Worm (Caenorhabditis elegans) whole organism, L4 larva: ENCODE results near the gene C50D2.6.

Experiments used
- D1046.2 ChIP-seq: fragments of 200-800 bp; sonication (Bioruptor generic); IDR thresholded peaks from 2 replicates; pipeline ENCODE4 v1.3.6; 2022; ENCODE audit warnings: missing genetic modification characterization, missing compliant biosample characterization
- F49E8.2 ChIP-seq: sonication (generic microtip); optimal IDR thresholded peaks from 2 replicates; lab custom pipeline; 2016; ENCODE audit warnings: missing compliant biosample characterization, mild to moderate bottlenecking, missing genetic modification characterization, borderline replicate concordance
- Y105C5A.15 ChIP-seq: fragments of 200-800 bp; sonication (Bioruptor generic); IDR thresholded peaks from 2 replicates; pipeline ENCODE4 v1.3.6; 2022; ENCODE audit warnings: missing genetic modification characterization, missing compliant biosample characterization
- Y48G9A.11 ChIP-seq: fragments of 200-800 bp; sonication (Bioruptor generic); IDR thresholded peaks from 2 replicates; pipeline ENCODE4 v1.3.6; 2022; ENCODE audit warnings: missing genetic modification reagents, missing genetic modification characterization, missing compliant biosample characterization
- ZK337.2 ChIP-seq: fragments of 200-800 bp; sonication (Bioruptor generic); IDR thresholded peaks from 2 replicates; pipeline ENCODE4 v1.3.6; 2022; ENCODE audit warnings: missing genetic modification reagents, missing genetic modification characterization, missing compliant biosample characterization
- aly-2 ChIP-seq: sonication (generic microtip); optimal IDR thresholded peaks from 2 replicates; lab custom pipeline; 2018; ENCODE audit warnings: missing biosample characterization, missing genetic modification characterization
- attf-4 ChIP-seq: sonication (generic microtip); optimal IDR thresholded peaks from 3 replicates; lab custom pipeline; 2017; ENCODE audit warnings: missing biosample characterization, missing genetic modification characterization
- ceh-32 ChIP-seq: sonication (generic microtip); optimal IDR thresholded peaks from 2 replicates; lab custom pipeline; 2016; ENCODE audit warnings: mild to moderate bottlenecking, missing genetic modification characterization, missing compliant biosample characterization; ENCODE audit not compliant: poor library complexity
- ceh-44 ChIP-seq: fragments of 200-800 bp; sonication (Bioruptor generic); IDR thresholded peaks from 2 replicates; pipeline ENCODE4 v1.3.6; 2022; ENCODE audit warnings: missing genetic modification reagents, missing genetic modification characterization, missing compliant biosample characterization
- ceh-62 ChIP-seq: sonication (generic microtip); optimal IDR thresholded peaks from 2 replicates; lab custom pipeline; 2017; ENCODE audit warnings: missing biosample characterization, missing genetic modification characterization
- ces-1 ChIP-seq: fragments of 150-350 bp; sonication (generic microtip); optimal IDR thresholded peaks from 4 replicates; lab custom pipeline; 2014; ENCODE audit warnings: missing biosample characterization, missing genetic modification reagents, missing genetic modification characterization
- ctbp-1 ChIP-seq: fragments of 200-800 bp; sonication (Bioruptor generic); IDR thresholded peaks from 2 replicates; pipeline ENCODE4 v1.3.6; 2022; ENCODE audit warnings: missing genetic modification reagents, missing genetic modification characterization, missing compliant biosample characterization
- daf-19 ChIP-seq: fragments of 200-800 bp; sonication (Bioruptor generic); conservative IDR thresholded peaks from 2 replicates; pipeline ENCODE4 v1.3.6; 2022; ENCODE audit warnings: missing genetic modification characterization, missing compliant biosample characterization
- daf-8 ChIP-seq: fragments of 200-800 bp; sonication (Bioruptor generic); IDR thresholded peaks from 2 replicates; pipeline ENCODE4 v1.3.6; 2022; ENCODE audit warnings: missing genetic modification characterization, missing compliant biosample characterization
- dmd-9 ChIP-seq: fragments of 200-800 bp; sonication (Bioruptor generic); IDR thresholded peaks from 2 replicates; pipeline ENCODE4 v1.3.6; 2022; ENCODE audit warnings: missing genetic modification reagents, missing genetic modification characterization, missing compliant biosample characterization
- dpl-1 ChIP-seq: fragments of 150-350 bp; optimal IDR thresholded peaks from 2 replicates; lab custom pipeline; 2014; ENCODE audit warnings: missing biosample characterization, missing genetic modification reagents, missing genetic modification characterization
- duxl-1 ChIP-seq: sonication (generic microtip); optimal IDR thresholded peaks from 2 replicates; lab custom pipeline; 2016; ENCODE audit warnings: mild to moderate bottlenecking, missing genetic modification characterization, moderate library complexity, missing compliant biosample characterization; ENCODE audit not compliant: poor library complexity
- egl-43 ChIP-seq: fragments of 200-800 bp; sonication (Bioruptor generic); IDR thresholded peaks from 2 replicates; pipeline ENCODE4 v1.3.6; 2022; ENCODE audit warnings: missing genetic modification reagents, missing genetic modification characterization, missing compliant biosample characterization
- hlh-30 ChIP-seq: sonication (generic microtip); optimal IDR thresholded peaks from 2 replicates; lab custom pipeline; 2017; ENCODE audit warnings: antibody characterized with exemption, mild to moderate bottlenecking, missing genetic modification characterization, missing compliant biosample characterization; ENCODE audit not compliant: insufficient read depth
- hmg-1.1 ChIP-seq: fragments of 200-800 bp; sonication (Bioruptor generic); IDR thresholded peaks from 2 replicates; pipeline ENCODE4 v1.3.6; 2022; ENCODE audit warnings: missing genetic modification reagents, missing genetic modification characterization, missing compliant biosample characterization
- jun-1 ChIP-seq: fragments of 150-350 bp; optimal IDR thresholded peaks from 2 replicates; lab custom pipeline; 2014; ENCODE audit warnings: missing biosample characterization, missing genetic modification reagents, missing genetic modification characterization
- lin-29 ChIP-seq: fragments of 200-800 bp; sonication (Bioruptor generic); IDR thresholded peaks from 2 replicates; pipeline ENCODE4 v1.3.6; 2022; ENCODE audit warnings: missing genetic modification reagents, missing genetic modification characterization, missing compliant biosample characterization
- lsy-2 ChIP-seq, 2 experiments: fragments of 150-350 bp in 1 of 2; sonication (generic microtip) in 1 of 2; optimal IDR thresholded peaks; 2 replicates each; lab custom pipeline; 2014 to 2017; ENCODE audit warnings: missing biosample characterization in 2 of 2, missing genetic modification characterization in 2 of 2
- madf-9 ChIP-seq: fragments of 200-800 bp; sonication (Bioruptor generic); conservative IDR thresholded peaks from 2 replicates; pipeline ENCODE4 v1.3.6; 2022; ENCODE audit warnings: missing genetic modification reagents, missing genetic modification characterization, missing compliant biosample characterization
- mdl-1 ChIP-seq, 2 experiments: fragments of 150-350 bp in 1 of 2; sonication (generic microtip) in 1 of 2; optimal IDR thresholded peaks; 2 replicates each; lab custom pipeline; 2014 to 2017; ENCODE audit warnings: missing biosample characterization in 2 of 2, missing genetic modification characterization in 2 of 2
- mes-2 ChIP-seq: sonication (generic microtip); optimal IDR thresholded peaks from 2 replicates; lab custom pipeline; 2016; ENCODE audit warnings: missing genotype, mild to moderate bottlenecking, missing genetic modification characterization, missing compliant biosample characterization; ENCODE audit not compliant: poor library complexity, severe bottlenecking
- nhr-102 ChIP-seq: sonication (generic microtip); optimal IDR thresholded peaks from 2 replicates; lab custom pipeline; 2016; ENCODE audit warnings: mild to moderate bottlenecking, missing genetic modification characterization, moderate library complexity, missing compliant biosample characterization
- nhr-111 ChIP-seq: fragments of 200-800 bp; sonication (Bioruptor generic); optimal IDR thresholded peaks from 2 replicates; lab custom pipeline; 2018; ENCODE audit warnings: mild to moderate bottlenecking, missing genetic modification characterization, missing compliant biosample characterization
- nhr-41 ChIP-seq: fragments of 200-800 bp; sonication (Bioruptor generic); IDR thresholded peaks from 2 replicates; pipeline ENCODE4 v1.3.6; 2022; ENCODE audit warnings: missing genetic modification reagents, missing genetic modification characterization, missing compliant biosample characterization
- pqm-1 ChIP-seq: sonication (generic microtip); optimal IDR thresholded peaks from 2 replicates; lab custom pipeline; 2017; ENCODE audit warnings: missing biosample characterization, missing genetic modification characterization
- set-16 ChIP-seq: fragments of 200-800 bp; sonication (Bioruptor generic); IDR thresholded peaks from 2 replicates; pipeline ENCODE4 v1.3.6; 2022; ENCODE audit warnings: missing genetic modification reagents, missing genetic modification characterization, missing compliant biosample characterization
- snpc-1.2 ChIP-seq: fragments of 200-800 bp; sonication (Bioruptor generic); IDR thresholded peaks from 2 replicates; pipeline ENCODE4 v1.3.6; 2022; ENCODE audit warnings: missing genetic modification reagents, missing genetic modification characterization, missing compliant biosample characterization
- tag-97 ChIP-seq: fragments of 200-800 bp; sonication (Bioruptor generic); IDR thresholded peaks from 2 replicates; pipeline ENCODE4 v1.3.6; 2022; ENCODE audit warnings: missing genetic modification characterization, missing compliant biosample characterization
- unc-39 ChIP-seq: sonication (generic microtip); optimal IDR thresholded peaks from 2 replicates; lab custom pipeline; 2017; ENCODE audit warnings: missing biosample characterization, missing genetic modification characterization
- unc-62 ChIP-seq, 3 experiments: fragments of 150-350 bp in 1 of 3; sonication (generic microtip); optimal IDR thresholded peaks in 2 of 3; peaks in 1 of 3; 1 replicate in 1 of 3; 2 replicates in 2 of 3; lab custom pipeline; 2014 to 2017; ENCODE audit warnings: missing biosample characterization in 3 of 3, missing genetic modification characterization in 3 of 3, missing genetic modification reagents in 3 of 3, missing genotype in 1 of 3
- ztf-7 ChIP-seq: fragments of 150-350 bp; optimal IDR thresholded peaks from 2 replicates; lab custom pipeline; 2014; ENCODE audit warnings: missing biosample characterization, missing genetic modification characterization

Gene C50D2.6

ce11 chrII:97992-98763 lies 13.9 kb downstream of the C50D2.6 start, which contains the start of the genes luc-7L3 and sftb-6 (continued):
- TF ChIP-seq ctbp-1 (GFP tag; lab: Robert Waterston, UW) (0 out of 2 replicates have a peak, but pooled peaks have one; percentile 19), dmd-9 (no peak), aly-2 (tag; lab: Kevin White, UChicago) (no peak), dpl-1 (GFP tag; lab: Kevin White, UChicago) (peak; percentile 64)

DNA sequence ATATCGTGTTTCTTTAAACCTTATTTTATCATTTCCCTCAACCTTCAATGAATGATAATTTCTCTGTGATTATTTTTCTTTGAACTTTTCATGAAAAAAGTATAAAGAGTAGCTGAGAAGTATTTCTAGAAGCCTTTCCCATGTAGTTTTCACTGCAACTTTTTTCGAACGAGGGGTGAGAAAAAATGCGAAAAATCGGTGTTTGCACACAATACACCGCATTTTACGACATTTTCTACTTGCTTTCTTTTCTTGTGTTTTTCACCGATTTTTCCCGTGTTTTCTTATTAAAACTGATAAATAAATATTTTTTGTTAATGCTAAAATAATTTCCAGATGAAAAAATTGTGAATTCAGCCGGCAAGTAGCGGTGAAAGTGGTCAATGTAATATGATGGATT lies 14.7 kb downstream of the C50D2.6 start, which contains the start of gene C50D2.10:
TSS of gene C50D2.10 (plus strand) at position 245 of the 400 bp plus-strand sequence.
- TF ChIP-seq Y48G9A.11 (GFP tag; lab: Robert Waterston, UW), result peak; percentile 68

DNA sequence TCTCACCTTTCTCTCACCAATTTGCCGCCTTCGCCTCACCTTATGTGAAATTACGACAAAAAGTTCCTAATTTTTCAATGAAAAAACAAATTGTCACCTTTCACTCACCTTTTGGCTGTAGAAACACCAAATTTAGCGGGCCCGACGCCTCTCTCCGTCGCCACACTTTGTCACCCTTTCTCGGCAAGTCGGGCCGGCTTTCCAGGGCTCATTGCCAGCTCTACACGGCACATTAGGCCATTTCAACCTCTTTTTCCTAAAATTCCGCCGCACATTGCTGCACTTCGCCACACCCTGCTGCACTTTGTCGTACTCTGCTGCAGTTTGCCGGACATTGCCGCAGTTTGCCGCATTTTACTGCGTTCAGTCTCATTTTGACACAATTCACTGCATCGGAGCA lies 16.9 kb downstream of the C50D2.6 start:
- TF ChIP-seq ceh-44 (GFP tag; lab: Robert Waterston, UW), result 0 out of 2 replicates have a peak, but pooled peaks have one; percentile 49
- 0 out of 2 replicates have a peak, but pooled peaks have one; percentile 38 for TF ChIP-seq snpc-1.2 (GFP tag; lab: Robert Waterston, UW)
- no peak for TF ChIP-seq duxl-1 (tag; lab: Kevin White, UChicago)
- TF ChIP-seq mes-2 (tag; lab: Kevin White, UChicago), result no peak
- TF ChIP-seq D1046.2 (GFP tag; lab: Robert Waterston, UW), result 0 out of 2 replicates have a peak, but pooled peaks have one; percentile 32
- no peak for TF ChIP-seq ces-1 (GFP tag; lab: Kevin White, UChicago)
- TF ChIP-seq mdl-1 (tag; optimal IDR thresholded peaks at IDR 0.05; lab: Kevin White, UChicago), result no peak
- no peak for TF ChIP-seq jun-1 (tag; lab: Kevin White, UChicago)
- TF ChIP-seq set-16 (GFP tag; lab: Robert Waterston, UW), result peak; percentile 50; the same call in 1 of the 2 replicates
- TF ChIP-seq attf-4 (tag; lab: Kevin White, UChicago), result no peak
- peak; percentile 39; the same call in 1 of the 2 replicates for TF ChIP-seq Y48G9A.11 (GFP tag; lab: Robert Waterston, UW)
- TF ChIP-seq unc-39 (tag; lab: Kevin White, UChicago), result no peak
- 0 out of 2 replicates have a peak, but pooled peaks have one; percentile 16 for TF ChIP-seq egl-43 (GFP tag; lab: Robert Waterston, UW)
- no peak for TF ChIP-seq ceh-32 (tag; lab: Kevin White, UChicago)
- no peak for TF ChIP-seq nhr-41 (GFP tag; lab: Robert Waterston, UW)

DNA sequence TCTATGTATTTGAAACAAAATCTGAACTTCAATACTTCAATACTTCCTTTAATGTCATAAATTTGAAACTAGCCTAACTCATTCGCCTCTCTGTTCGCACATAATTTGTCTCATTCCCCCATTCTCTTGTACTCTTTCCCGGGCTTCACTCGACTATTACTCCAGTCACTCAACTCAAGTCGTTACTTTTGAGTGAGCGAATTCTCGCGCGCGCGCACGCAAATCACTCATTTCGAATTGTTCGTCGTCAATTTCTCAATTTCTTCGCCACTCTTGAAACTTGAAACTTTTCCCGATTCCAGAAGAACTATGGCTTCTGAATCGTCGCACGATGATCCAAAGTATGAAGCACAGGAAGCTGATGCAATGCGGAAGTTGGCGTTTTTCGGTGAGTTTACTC lies 20.0 kb downstream of the C50D2.6 start, which contains the start of gene col-68:
TSS of gene col-68 (plus strand) at position 301 of the 400 bp plus-strand sequence.
- TF ChIP-seq ces-1 (GFP tag; lab: Kevin White, UChicago), result no peak
- TF ChIP-seq unc-39 (tag; lab: Kevin White, UChicago), result no peak
- no peak for TF ChIP-seq mes-2 (tag; lab: Kevin White, UChicago)
- TF ChIP-seq Y105C5A.15 (GFP tag; lab: Robert Waterston, UW), result no peak
- no peak for TF ChIP-seq tag-97

- TF ChIP-seq lin-29 (GFP tag; lab: Robert Waterston, UW), result no peak
- TF ChIP-seq daf-8 (GFP tag; lab: Robert Waterston, UW), result no peak
- peak; percentile 83 for TF ChIP-seq set-16 (GFP tag; lab: Robert Waterston, UW)
- no peak for TF ChIP-seq daf-19 (GFP tag; lab: Robert Waterston, UW)
- TF ChIP-seq dpl-1 (GFP tag; lab: Kevin White, UChicago), result no peak
- TF ChIP-seq ZK337.2 (GFP tag; lab: Robert Waterston, UW), result no peak
- no peak for TF ChIP-seq ztf-7 (tag; lab: Kevin White, UChicago)
- TF ChIP-seq lsy-2 (tag; optimal IDR thresholded peaks at IDR 0.05; lab: Kevin White, UChicago), result no peak
- TF ChIP-seq egl-43 (GFP tag; lab: Robert Waterston, UW), result peak; percentile 56; the same call in 1 of the 2 replicates
- TF ChIP-seq ceh-62, result no peak
- peak in 1 of 2 experiments; percentile 93 for TF ChIP-seq unc-62 (GFP tag; optimal IDR thresholded peaks at IDR 0.05 in 1 of 2; lab: Kevin White, UChicago)
- no peak for TF ChIP-seq unc-62 (tag; optimal IDR thresholded peaks at IDR 0.05; lab: Kevin White, UChicago)
- no peak for TF ChIP-seq nhr-111 (GFP tag; lab: Kevin White, UChicago)
- no peak for TF ChIP-seq pqm-1 (tag; lab: Kevin White, UChicago)
- TF ChIP-seq dmd-9, result no peak
- no peak for TF ChIP-seq hlh-30 (tag; lab: Kevin White, UChicago)
- TF ChIP-seq tag-97, result no peak
- no peak for TF ChIP-seq snpc-1.2 (GFP tag; lab: Robert Waterston, UW)
- TF ChIP-seq nhr-102 (tag; lab: Kevin White, UChicago), result no peak
- TF ChIP-seq hmg-1.1 (GFP tag; lab: Robert Waterston, UW), result no peak
- TF ChIP-seq jun-1 (tag; lab: Kevin White, UChicago), result no peak
- no peak for TF ChIP-seq madf-9
- no peak for TF ChIP-seq F49E8.2 (tag; lab: Kevin White, UChicago)
- TF ChIP-seq, all 104 proteins: peak for 3
These were observed 21.2 kb downstream of the C50D2.6 start for ce11 chrII:105327-105882.
